Fruit fly (Drosophila melanogaster) whole organism, adult: ENCODE data around the gene BORCS5.

Experiments
- CG11617 ChIP-seq: fragments of 200-800 bp; sonication (Bioruptor generic); optimal IDR thresholded peaks from 2 replicates; lab custom pipeline; 2017; ENCODE audit warnings: mild to moderate bottlenecking, missing biosample characterization, missing genetic modification reagents, missing genetic modification characterization
- CG14711 ChIP-seq: fragments of 200-800 bp; sonication (Bioruptor generic); optimal IDR thresholded peaks from 2 replicates; lab custom pipeline; 2018; ENCODE audit warnings: missing biosample characterization, mild to moderate bottlenecking, missing genetic modification characterization, moderate library complexity
- CG33017 ChIP-seq: fragments of 200-800 bp; sonication (Bioruptor generic); optimal IDR thresholded peaks from 2 replicates; lab custom pipeline; 2018; ENCODE audit warnings: missing biosample characterization, mild to moderate bottlenecking, missing genetic modification characterization, moderate library complexity
- CG7101 ChIP-seq: fragments of 200-800 bp; sonication (Bioruptor generic); optimal IDR thresholded peaks from 2 replicates; lab custom pipeline; 2018; ENCODE audit warnings: missing biosample characterization, mild to moderate bottlenecking, missing genetic modification characterization, moderate library complexity
- Clk ChIP-seq: fragments of 200-800 bp; sonication (Bioruptor generic); optimal IDR thresholded peaks from 2 replicates; lab custom pipeline; 2017; ENCODE audit warnings: missing biosample characterization, missing genetic modification characterization
- Mnt ChIP-seq: fragments of 200-800 bp; sonication (Bioruptor generic); optimal IDR thresholded peaks from 2 replicates; lab custom pipeline; 2016; ENCODE audit warnings: missing biosample characterization, mild to moderate bottlenecking, missing genetic modification characterization
- cic ChIP-seq: fragments of 200-800 bp; sonication (Bioruptor generic); optimal IDR thresholded peaks from 2 replicates; lab custom pipeline; 2017; ENCODE audit warnings: missing biosample characterization, mild to moderate bottlenecking, missing genetic modification characterization, moderate library complexity
- cnc ChIP-seq, 2 experiments: fragments of >200 bp; optimal IDR thresholded peaks; 2 replicates each; lab custom pipeline; 2017
- kay ChIP-seq: fragments of 200-800 bp; sonication (Bioruptor generic); peaks from one replicate; lab custom pipeline; 2016; ENCODE audit warnings: missing biosample characterization, missing genetic modification characterization, borderline replicate concordance

DNA sequence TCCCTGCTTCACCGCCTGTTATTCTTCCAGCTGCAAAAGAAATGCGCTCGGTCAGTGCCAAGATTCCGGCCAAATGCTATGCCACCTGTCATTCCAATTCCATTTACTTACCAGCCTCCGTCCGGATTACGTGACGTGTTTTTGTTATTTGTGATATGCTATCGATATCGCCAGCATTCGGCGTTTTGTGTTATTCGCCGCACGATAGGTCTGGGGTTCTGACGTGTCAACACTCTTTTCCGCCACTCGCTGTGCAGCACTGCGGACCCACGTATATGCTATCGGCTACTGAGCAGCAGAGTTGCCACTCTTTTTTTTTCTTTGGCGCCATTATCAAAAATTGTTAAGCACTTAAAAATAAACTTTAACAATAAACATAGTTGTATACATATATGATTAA, 20.3 kb downstream of the BORCS5 start, which contains the start of gene p24-1:
- TF ChIP-seq Mnt: peak; percentile 85
- TF ChIP-seq CG14711: peak; percentile 76
- no peak for TF ChIP-seq CG33017 (tag; lab: Kevin White, UChicago)
- TF ChIP-seq CG11617 (GFP tag; lab: Kevin White, UChicago): peak; percentile 24
- TF ChIP-seq CG7101 (tag; lab: Kevin White, UChicago): peak; percentile 81
- TF ChIP-seq cic (GFP tag; lab: Kevin White, UChicago): peak; percentile 41
- TF ChIP-seq cnc (optimal IDR thresholded peaks at IDR 0.05; lab: Kevin White, UChicago): no peak
- TF ChIP-seq Clk: no peak
- no peak for TF ChIP-seq kay (GFP tag; lab: Kevin White, UChicago)
